Worm (Caenorhabditis elegans): ENCODE measurements around the gene T16G12.6.

DNA sequence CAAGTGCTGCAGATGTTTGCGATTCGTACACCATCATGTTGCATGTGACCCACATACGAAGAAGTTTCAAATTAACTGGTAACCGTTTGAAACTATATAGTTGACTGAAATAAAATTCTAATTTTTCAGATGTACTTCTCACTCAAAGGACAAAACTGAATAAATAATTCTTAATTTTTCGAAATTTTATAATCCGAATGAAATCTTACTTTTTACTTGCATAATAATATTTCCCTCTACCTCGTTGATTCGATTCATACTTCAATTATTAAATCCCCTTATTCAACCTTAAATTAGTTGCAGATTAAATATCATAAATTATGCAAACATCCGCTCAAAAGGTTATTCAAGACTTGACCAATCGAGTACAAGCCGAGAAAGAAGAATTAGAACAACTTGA, 16.6 kb downstream of the T16G12.6 start, which contains the start of gene T16H12.2:
- no peak for TF ChIP-seq lin-39 (tag; optimal IDR thresholded peaks at IDR 0.05)
- TF ChIP-seq pqm-1 (tag; optimal IDR thresholded peaks at IDR 0.05) = no peak
- no peak for TF ChIP-seq nhr-77 (tag; optimal IDR thresholded peaks at IDR 0.05)
- TF ChIP-seq daf-16 (GFP tag; optimal IDR thresholded peaks at IDR 0.05) = no peak
- no peak for TF ChIP-seq daf-16 (tag; optimal IDR thresholded peaks at IDR 0.05)
- no peak for TF ChIP-seq mdl-1 (tag; optimal IDR thresholded peaks at IDR 0.05)
- TF ChIP-seq nhr-11 (tag; optimal IDR thresholded peaks at IDR 0.05) = no peak
- TF ChIP-seq nhr-102 (tag; optimal IDR thresholded peaks at IDR 0.05) = no peak
- TF ChIP-seq ceh-62 (tag; optimal IDR thresholded peaks at IDR 0.05) = no peak
- TF ChIP-seq snpc-4 (tag; optimal IDR thresholded peaks at IDR 0.05) = no peak
- no peak for TF ChIP-seq ceh-82 (tag; optimal IDR thresholded peaks at IDR 0.05)
- no peak for TF ChIP-seq cey-2 (tag; optimal IDR thresholded peaks at IDR 0.05; ENCODE audit: borderline replicate concordance, insufficient read depth)
- TF ChIP-seq dve-1 (tag; optimal IDR thresholded peaks at IDR 0.05; ENCODE audit: insufficient read depth) = no peak
